Fruit fly (Drosophila melanogaster): Measurements from ENCODE around the gene CG11786.

CG11786 gene

dm6 chr3R:25004763-25005162 lies 41.4 kb upstream of the CG11786 start (continued):
- TF ChIP-seq D (optimal IDR thresholded peaks at IDR 0.05), result no peak
- peak; percentile 45 for TF ChIP-seq D (GFP tag; optimal IDR thresholded peaks at IDR 0.05)
- no peak for TF ChIP-seq CkIIα-i1 (GFP tag; IDR thresholded peaks at IDR 0.05)
- TF ChIP-seq Med (GFP tag), result peak; percentile 93
- no peak for TF ChIP-seq Fer2 (tag; optimal IDR thresholded peaks at IDR 0.05)
- TF ChIP-seq cg (GFP tag; optimal IDR thresholded peaks at IDR 0.05), result no peak
- no peak for TF ChIP-seq CG6791 (GFP tag; IDR thresholded peaks at IDR 0.05; ENCODE audit: partially characterized antibody)
- peak in 1 of 2 experiments; percentile 68 for TF ChIP-seq bsh (GFP tag; optimal IDR thresholded peaks at IDR 0.05)
- peak; percentile 33 for TF ChIP-seq CG17829 (tag; optimal IDR thresholded peaks at IDR 0.05)
- no peak for TF ChIP-seq gem (tag; optimal IDR thresholded peaks at IDR 0.05)
- no peak; the same call in 2 of the 3 replicates for TF ChIP-seq CG17361 (GFP tag; IDR thresholded peaks at IDR 0.05)
- no peak for TF ChIP-seq CG4328 (GFP tag; optimal IDR thresholded peaks at IDR 0.05)
- no peak for TF ChIP-seq usp (GFP tag; optimal IDR thresholded peaks at IDR 0.05)
- peak; percentile 54 for TF ChIP-seq CG4820 (GFP tag; optimal IDR thresholded peaks at IDR 0.05)
- TF ChIP-seq ham (GFP tag; IDR thresholded peaks at IDR 0.05), result no peak
- peak; percentile 38; the same call in 1 of the 2 replicates for TF ChIP-seq Drgx (GFP tag; IDR thresholded peaks at IDR 0.05)
- no peak for TF ChIP-seq otp (GFP tag; IDR thresholded peaks at IDR 0.05)
- no peak for TF ChIP-seq CG8359 (GFP tag; optimal IDR thresholded peaks at IDR 0.05; ENCODE audit: borderline replicate concordance)
- no peak for TF ChIP-seq disco-r (GFP tag; optimal IDR thresholded peaks at IDR 0.05)
- no peak for TF ChIP-seq eve (GFP tag; optimal IDR thresholded peaks at IDR 0.05)
- no peak for TF ChIP-seq CG6765 (GFP tag; optimal IDR thresholded peaks at IDR 0.05)
- no peak for TF ChIP-seq CG10274 (GFP tag; optimal IDR thresholded peaks at IDR 0.05)
- peak; percentile 30 for TF ChIP-seq CG12155 (GFP tag; optimal IDR thresholded peaks at IDR 0.05)
- no peak for TF ChIP-seq Nf-YC (tag; optimal IDR thresholded peaks at IDR 0.05)
- TF ChIP-seq mirr (GFP tag; optimal IDR thresholded peaks at IDR 0.05), result no peak
- TF ChIP-seq lbe (GFP tag; optimal IDR thresholded peaks at IDR 0.05), result no peak
- TF ChIP-seq CG15479 (GFP tag; optimal IDR thresholded peaks at IDR 0.05), result no peak
- TF ChIP-seq HLHmδ (GFP tag; optimal IDR thresholded peaks at IDR 0.05), result no peak
- no peak for TF ChIP-seq emc (GFP tag; optimal IDR thresholded peaks at IDR 0.05)
- TF ChIP-seq Atf-2 (GFP tag; optimal IDR thresholded peaks at IDR 0.05), result peak; percentile 41
- TF ChIP-seq YL-1 (GFP tag; optimal IDR thresholded peaks at IDR 0.05), result no peak
- peak; percentile 64 for TF ChIP-seq CG10979 (tag; optimal IDR thresholded peaks at IDR 0.05)
- no peak for TF ChIP-seq nerfin-2 (GFP tag; IDR thresholded peaks at IDR 0.05; ENCODE audit: partially characterized antibody)
- no peak for TF ChIP-seq CG17912 (GFP tag; optimal IDR thresholded peaks at IDR 0.05)
- peak; percentile 62 for TF ChIP-seq CG14667 (GFP tag; IDR thresholded peaks at IDR 0.05)
- no peak for TF ChIP-seq zen (tag; optimal IDR thresholded peaks at IDR 0.05)
- 0 out of 4 replicates have a peak, but pooled peaks have one; percentile 29 for TF ChIP-seq Gug (GFP tag; IDR thresholded peaks at IDR 0.05)
- peak; percentile 20 to 70 for TF ChIP-seq Hr51 (GFP tag; optimal IDR thresholded peaks at IDR 0.05)
- no peak for TF ChIP-seq dati (GFP tag; IDR thresholded peaks at IDR 0.05)
- peak; percentile 66 for TF ChIP-seq bab2 (GFP tag; optimal IDR thresholded peaks at IDR 0.05)
- no peak for TF ChIP-seq Dek (tag; optimal IDR thresholded peaks at IDR 0.05)
- TF ChIP-seq CG3838 (GFP tag; optimal IDR thresholded peaks at IDR 0.05), result no peak
- no peak for TF ChIP-seq lov (optimal IDR thresholded peaks at IDR 0.05)
- no peak for TF ChIP-seq lov (GFP tag; IDR thresholded peaks at IDR 0.05)
- no peak for TF ChIP-seq Dip3 (GFP tag; optimal IDR thresholded peaks at IDR 0.05)
- TF ChIP-seq CG8924 (tag; optimal IDR thresholded peaks at IDR 0.05), result peak; percentile 35
- peak; percentile 63 for TF ChIP-seq Rx (GFP tag; IDR thresholded peaks at IDR 0.05)
- TF ChIP-seq CG8944 (GFP tag; optimal IDR thresholded peaks at IDR 0.05), result peak; percentile 30
- no peak for TF ChIP-seq GATAe (GFP tag; conservative IDR thresholded peaks at IDR 0.05)
- peak; percentile 9 for TF ChIP-seq pum (GFP tag; optimal IDR thresholded peaks at IDR 0.05)
- TF ChIP-seq Aef1 (GFP tag; IDR thresholded peaks at IDR 0.05), result peak; percentile 63; the same call in 2 of the 3 replicates
- peak; percentile 48; the same call in 1 of the 3 replicates for TF ChIP-seq H15 (GFP tag; IDR thresholded peaks at IDR 0.05)

All from whole organism, embryonic.